Worm (Caenorhabditis elegans) whole organism, L4 larva: Measurements from ENCODE around the gene C07A9.13.

ENCODE experiments used
- D1046.2 ChIP-seq: fragments of 200-800 bp; sonication (Bioruptor generic); IDR thresholded peaks from 2 replicates; pipeline ENCODE4 v1.3.6; 2022; ENCODE audit warnings: missing genetic modification characterization, missing compliant biosample characterization
- F10B5.3 ChIP-seq: sonication (generic microtip); optimal IDR thresholded peaks from 2 replicates; lab custom pipeline; 2016; ENCODE audit warnings: mild to moderate bottlenecking, missing genetic modification characterization, missing compliant biosample characterization
- F26F4.8 ChIP-seq: fragments of 200-800 bp; sonication (Bioruptor generic); conservative IDR thresholded peaks from 2 replicates; pipeline ENCODE4 v1.3.6; 2022; ENCODE audit warnings: missing genetic modification characterization, missing compliant biosample characterization
- F37D6.2 ChIP-seq: sonication (generic microtip); optimal IDR thresholded peaks from 2 replicates; lab custom pipeline; 2016; ENCODE audit warnings: mild to moderate bottlenecking, missing genetic modification characterization, missing compliant biosample characterization
- R02D3.7 ChIP-seq: fragments of 150-350 bp; sonication (generic microtip); optimal IDR thresholded peaks from 3 replicates; lab custom pipeline; 2014; ENCODE audit warnings: missing biosample characterization, missing genetic modification characterization
- Y105C5A.15 ChIP-seq: fragments of 200-800 bp; sonication (Bioruptor generic); IDR thresholded peaks from 2 replicates; pipeline ENCODE4 v1.3.6; 2022; ENCODE audit warnings: missing genetic modification characterization, missing compliant biosample characterization
- Y48G9A.11 ChIP-seq: fragments of 200-800 bp; sonication (Bioruptor generic); IDR thresholded peaks from 2 replicates; pipeline ENCODE4 v1.3.6; 2022; ENCODE audit warnings: missing genetic modification reagents, missing genetic modification characterization, missing compliant biosample characterization
- Y5F2A.4 ChIP-seq: fragments of 200-800 bp; sonication (Bioruptor generic); optimal IDR thresholded peaks from 2 replicates; lab custom pipeline; 2018; ENCODE audit warnings: mild to moderate bottlenecking, missing genetic modification characterization, missing compliant biosample characterization
- Y75B8A.6 ChIP-seq: fragments of 200-800 bp; sonication (Bioruptor generic); IDR thresholded peaks from 2 replicates; pipeline ENCODE4 v1.3.6; 2022; ENCODE audit warnings: missing genetic modification reagents, missing genetic modification characterization, missing compliant biosample characterization
- ZK337.2 ChIP-seq: fragments of 200-800 bp; sonication (Bioruptor generic); IDR thresholded peaks from 2 replicates; pipeline ENCODE4 v1.3.6; 2022; ENCODE audit warnings: missing genetic modification reagents, missing genetic modification characterization, missing compliant biosample characterization
- aha-1 ChIP-seq: fragments of 150-350 bp; peaks from one replicate; lab custom pipeline; 2014; ENCODE audit warnings: missing biosample characterization, missing genetic modification characterization
- aly-2 ChIP-seq: sonication (generic microtip); optimal IDR thresholded peaks from 2 replicates; lab custom pipeline; 2018; ENCODE audit warnings: missing biosample characterization, missing genetic modification characterization
- ceh-28 ChIP-seq: fragments of 150-350 bp; optimal IDR thresholded peaks from 2 replicates; lab custom pipeline; 2014; ENCODE audit warnings: missing biosample characterization, missing genetic modification reagents, missing genetic modification characterization
- ceh-32 ChIP-seq: sonication (generic microtip); optimal IDR thresholded peaks from 2 replicates; lab custom pipeline; 2016; ENCODE audit warnings: mild to moderate bottlenecking, missing genetic modification characterization, missing compliant biosample characterization; ENCODE audit not compliant: poor library complexity
- ceh-44 ChIP-seq: fragments of 200-800 bp; sonication (Bioruptor generic); IDR thresholded peaks from 2 replicates; pipeline ENCODE4 v1.3.6; 2022; ENCODE audit warnings: missing genetic modification reagents, missing genetic modification characterization, missing compliant biosample characterization
- ceh-62 ChIP-seq: sonication (generic microtip); optimal IDR thresholded peaks from 2 replicates; lab custom pipeline; 2017; ENCODE audit warnings: missing biosample characterization, missing genetic modification characterization
- ces-1 ChIP-seq: fragments of 150-350 bp; sonication (generic microtip); optimal IDR thresholded peaks from 4 replicates; lab custom pipeline; 2014; ENCODE audit warnings: missing biosample characterization, missing genetic modification reagents, missing genetic modification characterization
- cey-2 ChIP-seq: sonication (generic microtip); optimal IDR thresholded peaks from 3 replicates; lab custom pipeline; 2017; ENCODE audit warnings: missing genetic modification characterization, mild to moderate bottlenecking, missing compliant biosample characterization, antibody characterized with exemption, borderline replicate concordance; ENCODE audit not compliant: insufficient read depth
- ctbp-1 ChIP-seq: fragments of 200-800 bp; sonication (Bioruptor generic); IDR thresholded peaks from 2 replicates; pipeline ENCODE4 v1.3.6; 2022; ENCODE audit warnings: missing genetic modification reagents, missing genetic modification characterization, missing compliant biosample characterization
- daf-19 ChIP-seq: fragments of 200-800 bp; sonication (Bioruptor generic); conservative IDR thresholded peaks from 2 replicates; pipeline ENCODE4 v1.3.6; 2022; ENCODE audit warnings: missing genetic modification characterization, missing compliant biosample characterization
- dmd-8 ChIP-seq: fragments of 200-800 bp; sonication (Bioruptor generic); IDR thresholded peaks from 2 replicates; pipeline ENCODE4 v1.3.6; 2022; ENCODE audit warnings: missing genetic modification characterization, missing compliant biosample characterization
- dmd-9 ChIP-seq: fragments of 200-800 bp; sonication (Bioruptor generic); IDR thresholded peaks from 2 replicates; pipeline ENCODE4 v1.3.6; 2022; ENCODE audit warnings: missing genetic modification reagents, missing genetic modification characterization, missing compliant biosample characterization
- dpl-1 ChIP-seq: fragments of 150-350 bp; optimal IDR thresholded peaks from 2 replicates; lab custom pipeline; 2014; ENCODE audit warnings: missing biosample characterization, missing genetic modification reagents, missing genetic modification characterization
- duxl-1 ChIP-seq: sonication (generic microtip); optimal IDR thresholded peaks from 2 replicates; lab custom pipeline; 2016; ENCODE audit warnings: mild to moderate bottlenecking, missing genetic modification characterization, moderate library complexity, missing compliant biosample characterization; ENCODE audit not compliant: poor library complexity
- dve-1 ChIP-seq: sonication (generic microtip); optimal IDR thresholded peaks from 2 replicates; lab custom pipeline; 2017; ENCODE audit warnings: antibody characterized with exemption, mild to moderate bottlenecking, missing genetic modification characterization, missing compliant biosample characterization; ENCODE audit not compliant: insufficient read depth
- gei-8 ChIP-seq: fragments of 200-800 bp; sonication (Bioruptor generic); optimal IDR thresholded peaks from 2 replicates; lab custom pipeline; 2018; ENCODE audit warnings: mild to moderate bottlenecking, missing genetic modification characterization, missing compliant biosample characterization
- hif-1 ChIP-seq, 2 experiments: sonication (generic microtip); optimal IDR thresholded peaks; 2 replicates each; lab custom pipeline; 2016 to 2017; ENCODE audit warnings: missing compliant biosample characterization in 2 of 2, missing genetic modification characterization in 2 of 2, missing genetic modification reagents in 2 of 2, missing genotype in 2 of 2, mild to moderate bottlenecking in 1 of 2
- hlh-30 ChIP-seq: sonication (generic microtip); optimal IDR thresholded peaks from 2 replicates; lab custom pipeline; 2017; ENCODE audit warnings: antibody characterized with exemption, mild to moderate bottlenecking, missing genetic modification characterization, missing compliant biosample characterization; ENCODE audit not compliant: insufficient read depth
- hmg-1.1 ChIP-seq: fragments of 200-800 bp; sonication (Bioruptor generic); IDR thresholded peaks from 2 replicates; pipeline ENCODE4 v1.3.6; 2022; ENCODE audit warnings: missing genetic modification reagents, missing genetic modification characterization, missing compliant biosample characterization
- jun-1 ChIP-seq: fragments of 150-350 bp; optimal IDR thresholded peaks from 2 replicates; lab custom pipeline; 2014; ENCODE audit warnings: missing biosample characterization, missing genetic modification reagents, missing genetic modification characterization
- lim-7 ChIP-seq: fragments of 200-800 bp; sonication (Bioruptor generic); IDR thresholded peaks from 2 replicates; pipeline ENCODE4 v1.3.6; 2022; ENCODE audit warnings: missing genetic modification characterization, missing compliant biosample characterization
- lin-1 ChIP-seq: fragments of 200-800 bp; sonication (Bioruptor generic); IDR thresholded peaks from 2 replicates; pipeline ENCODE4 v1.3.6; 2022; ENCODE audit warnings: missing genetic modification reagents, missing genetic modification characterization, missing compliant biosample characterization
- lin-13 ChIP-seq: fragments of 150-350 bp; optimal IDR thresholded peaks from 2 replicates; lab custom pipeline; 2014; ENCODE audit warnings: missing biosample characterization, missing genetic modification reagents, missing genetic modification characterization
- lin-15B ChIP-seq: fragments of 150-350 bp; sonication (generic microtip); optimal IDR thresholded peaks from 3 replicates; lab custom pipeline; 2014; ENCODE audit warnings: missing biosample characterization, missing genetic modification characterization
- lsy-2 ChIP-seq, 2 experiments: fragments of 150-350 bp in 1 of 2; sonication (generic microtip) in 1 of 2; optimal IDR thresholded peaks; 2 replicates each; lab custom pipeline; 2014 to 2017; ENCODE audit warnings: missing biosample characterization in 2 of 2, missing genetic modification characterization in 2 of 2
- mdl-1 ChIP-seq, 2 experiments: fragments of 150-350 bp in 1 of 2; sonication (generic microtip) in 1 of 2; optimal IDR thresholded peaks; 2 replicates each; lab custom pipeline; 2014 to 2017; ENCODE audit warnings: missing biosample characterization in 2 of 2, missing genetic modification characterization in 2 of 2
- mes-2 ChIP-seq: sonication (generic microtip); optimal IDR thresholded peaks from 2 replicates; lab custom pipeline; 2016; ENCODE audit warnings: missing genotype, mild to moderate bottlenecking, missing genetic modification characterization, missing compliant biosample characterization; ENCODE audit not compliant: poor library complexity, severe bottlenecking
- nhr-102 ChIP-seq: sonication (generic microtip); optimal IDR thresholded peaks from 2 replicates; lab custom pipeline; 2016; ENCODE audit warnings: mild to moderate bottlenecking, missing genetic modification characterization, moderate library complexity, missing compliant biosample characterization
- nhr-237 ChIP-seq: sonication (generic microtip); optimal IDR thresholded peaks from 2 replicates; lab custom pipeline; 2017; ENCODE audit warnings: missing biosample characterization, missing genetic modification characterization
- nhr-28 ChIP-seq: fragments of 150-350 bp; optimal IDR thresholded peaks from 2 replicates; lab custom pipeline; 2014; ENCODE audit warnings: missing biosample characterization, missing genetic modification characterization
- nhr-41 ChIP-seq: fragments of 200-800 bp; sonication (Bioruptor generic); IDR thresholded peaks from 2 replicates; pipeline ENCODE4 v1.3.6; 2022; ENCODE audit warnings: missing genetic modification reagents, missing genetic modification characterization, missing compliant biosample characterization
- nhr-48 ChIP-seq: sonication (generic microtip); optimal IDR thresholded peaks from 2 replicates; lab custom pipeline; 2016; ENCODE audit warnings: mild to moderate bottlenecking, missing genetic modification characterization, missing compliant biosample characterization
- php-3 ChIP-seq: fragments of 200-800 bp; sonication (Bioruptor generic); IDR thresholded peaks from 2 replicates; pipeline ENCODE4 v1.3.6; 2022; ENCODE audit warnings: missing genetic modification reagents, missing genetic modification characterization, missing compliant biosample characterization
- snpc-1.2 ChIP-seq: fragments of 200-800 bp; sonication (Bioruptor generic); IDR thresholded peaks from 2 replicates; pipeline ENCODE4 v1.3.6; 2022; ENCODE audit warnings: missing genetic modification reagents, missing genetic modification characterization, missing compliant biosample characterization
- tra-1 ChIP-seq: fragments of 200-800 bp; sonication (Bioruptor generic); IDR thresholded peaks from 2 replicates; pipeline ENCODE4 v1.3.6; 2022; ENCODE audit warnings: missing genetic modification reagents, missing genetic modification characterization, missing compliant biosample characterization
- unc-62 ChIP-seq, 3 experiments: fragments of 150-350 bp in 1 of 3; sonication (generic microtip); optimal IDR thresholded peaks in 2 of 3; peaks in 1 of 3; 1 replicate in 1 of 3; 2 replicates in 2 of 3; lab custom pipeline; 2014 to 2017; ENCODE audit warnings: missing biosample characterization in 3 of 3, missing genetic modification characterization in 3 of 3, missing genetic modification reagents in 3 of 3, missing genotype in 1 of 3
- zfp-2 ChIP-seq: sonication (generic microtip); optimal IDR thresholded peaks from 2 replicates; lab custom pipeline; 2016; ENCODE audit warnings: mild to moderate bottlenecking, missing genetic modification characterization, missing compliant biosample characterization
- zfp-3 ChIP-seq: fragments of 200-800 bp; sonication (Bioruptor generic); conservative IDR thresholded peaks from 2 replicates; pipeline ENCODE4 v1.3.6; 2022; ENCODE audit warnings: missing genetic modification reagents, missing genetic modification characterization, missing compliant biosample characterization
- ztf-11 ChIP-seq: fragments of 150-350 bp; optimal IDR thresholded peaks from 2 replicates; lab custom pipeline; 2014; ENCODE audit warnings: missing biosample characterization, missing genetic modification characterization

The C07A9.13 gene

DNA sequence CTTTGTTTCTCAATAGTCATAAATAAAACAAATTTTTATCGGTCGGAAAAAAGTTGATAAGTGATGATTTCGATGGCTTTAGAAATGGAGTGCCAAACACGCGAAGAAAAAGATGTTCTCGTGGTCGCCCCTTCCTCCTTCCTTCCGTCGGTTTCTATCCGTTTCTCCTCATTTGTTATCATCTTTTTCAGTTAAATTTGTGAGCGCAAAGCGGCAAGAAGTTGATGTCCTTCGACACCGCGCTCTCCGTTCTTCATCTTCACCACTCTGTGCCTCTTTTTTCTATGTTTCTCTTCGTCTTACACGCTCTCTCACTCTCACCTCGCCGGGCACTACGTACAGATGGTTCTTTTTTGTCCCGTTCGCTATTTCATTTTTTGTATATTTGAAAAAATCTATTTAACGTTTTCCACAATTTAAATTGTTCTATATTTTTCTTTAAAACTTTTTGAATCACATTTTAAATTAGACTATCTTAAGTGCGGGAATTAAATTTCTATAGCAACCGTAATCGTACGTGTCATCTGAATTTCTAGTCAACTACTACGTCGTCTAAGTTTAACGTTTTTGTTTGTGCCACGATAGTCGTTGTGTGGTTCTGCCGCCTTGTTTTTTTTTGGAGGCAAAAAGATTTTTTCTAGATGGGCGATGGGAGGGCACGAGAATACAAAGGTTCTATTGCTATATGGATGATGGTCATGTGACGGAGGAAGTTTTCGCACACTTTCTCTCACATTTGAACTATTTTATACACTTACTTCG, 17.7 kb upstream of the C07A9.13 start:
- TF ChIP-seq Y75B8A.6 (GFP tag; lab: Robert Waterston, UW), result no peak
- no peak for TF ChIP-seq nhr-102 (tag; lab: Kevin White, UChicago)
- TF ChIP-seq nhr-48 (tag; lab: Kevin White, UChicago), result no peak
- TF ChIP-seq F37D6.2 (tag; lab: Kevin White, UChicago), result no peak
- TF ChIP-seq aly-2 (tag; lab: Kevin White, UChicago), result no peak
- no peak for TF ChIP-seq Y105C5A.15 (GFP tag; lab: Robert Waterston, UW)
- no peak for TF ChIP-seq zfp-2 (tag; lab: Kevin White, UChicago)
- TF ChIP-seq lim-7 (GFP tag; lab: Robert Waterston, UW), result no peak
- TF ChIP-seq Y5F2A.4 (GFP tag; lab: Kevin White, UChicago), result no peak
- TF ChIP-seq ces-1 (GFP tag; lab: Kevin White, UChicago), result no peak
- TF ChIP-seq zfp-3, result no peak
- no peak for TF ChIP-seq dpl-1
- no peak for TF ChIP-seq jun-1 (tag; lab: Kevin White, UChicago)
- peak; percentile 41 for TF ChIP-seq mes-2 (tag; lab: Kevin White, UChicago)
- no peak for TF ChIP-seq R02D3.7
- no peak for TF ChIP-seq F10B5.3 (tag; lab: Kevin White, UChicago)
- no peak for TF ChIP-seq snpc-1.2 (GFP tag; lab: Robert Waterston, UW)
- TF ChIP-seq gei-8 (GFP tag; lab: Kevin White, UChicago), result no peak
- peak; percentile 40 for TF ChIP-seq dve-1 (tag; lab: Kevin White, UChicago)
- peak; percentile 17 to 78 for TF ChIP-seq mdl-1 (tag; optimal IDR thresholded peaks at IDR 0.05; lab: Kevin White, UChicago)
- no peak for TF ChIP-seq dmd-8 (GFP tag; lab: Robert Waterston, UW)
- TF ChIP-seq lsy-2 (tag; optimal IDR thresholded peaks at IDR 0.05; lab: Kevin White, UChicago), result peak in 1 of 2 experiments; percentile 38
- TF ChIP-seq F26F4.8, result no peak
- TF ChIP-seq lin-15B (tag; lab: Kevin White, UChicago), result no peak
- TF ChIP-seq ceh-32 (tag; lab: Kevin White, UChicago), result no peak
- no peak for TF ChIP-seq cey-2 (tag; lab: Kevin White, UChicago)
- peak; percentile 65 for TF ChIP-seq hlh-30
- no peak for TF ChIP-seq nhr-237
- no peak for TF ChIP-seq hif-1 (tag; optimal IDR thresholded peaks at IDR 0.05; lab: Kevin White, UChicago)
- TF ChIP-seq dmd-9 (GFP tag; lab: Robert Waterston, UW), result no peak
- 0 out of 2 replicates have a peak, but pooled peaks have one; percentile 40 for TF ChIP-seq tra-1 (GFP tag; lab: Robert Waterston, UW)
- TF ChIP-seq ceh-28, result no peak
- TF ChIP-seq ZK337.2 (GFP tag; lab: Robert Waterston, UW), result no peak
- no peak for TF ChIP-seq lin-13
- no peak for TF ChIP-seq D1046.2 (GFP tag; lab: Robert Waterston, UW)
- no peak for TF ChIP-seq daf-19 (GFP tag; lab: Robert Waterston, UW)
- peak; percentile 52 for TF ChIP-seq nhr-28 (tag; lab: Kevin White, UChicago)
- no peak for TF ChIP-seq duxl-1
- TF ChIP-seq ctbp-1 (GFP tag; lab: Robert Waterston, UW), result peak; percentile 71
- TF ChIP-seq lin-1, result no peak
- TF ChIP-seq ceh-62, result no peak
- TF ChIP-seq aha-1 (tag; lab: Kevin White, UChicago), result peak; percentile 80
- peak in 1 of 2 experiments; percentile 84 for TF ChIP-seq unc-62 (GFP tag; optimal IDR thresholded peaks at IDR 0.05 in 1 of 2; lab: Kevin White, UChicago)
- no peak for TF ChIP-seq unc-62 (tag; optimal IDR thresholded peaks at IDR 0.05; lab: Kevin White, UChicago)
- TF ChIP-seq nhr-41 (GFP tag; lab: Robert Waterston, UW), result no peak
- no peak for TF ChIP-seq ztf-11 (tag; lab: Kevin White, UChicago)
- peak; percentile 57 for TF ChIP-seq hmg-1.1 (GFP tag; lab: Robert Waterston, UW)
- no peak for TF ChIP-seq Y48G9A.11 (GFP tag; lab: Robert Waterston, UW)
- TF ChIP-seq ceh-44 (GFP tag; lab: Robert Waterston, UW), result no peak
- no peak for TF ChIP-seq php-3 (GFP tag; lab: Robert Waterston, UW)
